Fruit fly (Drosophila melanogaster) whole organism, embryonic: ENCODE data around the gene SmE.

Experiments used
- Asciz ChIP-seq: fragments of 200-800 bp; sonication (Bioruptor generic); optimal IDR thresholded peaks from 2 replicates; lab custom pipeline; 2017; ENCODE audit warnings: missing biosample characterization, mild to moderate bottlenecking, missing genetic modification characterization, missing genetic modification reagents
- CG10267 ChIP-seq: fragments of 200-800 bp; sonication (Bioruptor generic); optimal IDR thresholded peaks from 2 replicates; lab custom pipeline; 2018; ENCODE audit warnings: missing biosample characterization, mild to moderate bottlenecking, missing genetic modification characterization, moderate library complexity
- CG11504 ChIP-seq: fragments of 200-800 bp; sonication (Bioruptor generic); optimal IDR thresholded peaks from 3 replicates; lab custom pipeline; 2019; ENCODE audit warnings: missing biosample characterization, mild to moderate bottlenecking, missing genetic modification characterization, moderate library complexity
- CG13287 ChIP-seq: fragments of 200-800 bp; sonication (Bioruptor generic); IDR thresholded peaks from 2 replicates; pipeline ENCODE4 v1.3.6; 2022; ENCODE audit warnings: missing biosample characterization, missing genetic modification characterization; ENCODE audit not compliant: partially characterized antibody
- CG18599 ChIP-seq: fragments of 200-800 bp; sonication (Bioruptor generic); optimal IDR thresholded peaks from 3 replicates; lab custom pipeline; 2017; ENCODE audit warnings: missing biosample characterization, missing genetic modification characterization, mild to moderate bottlenecking, moderate library complexity, missing genetic modification reagents
- CG32532 ChIP-seq: fragments of 200-800 bp; sonication (Bioruptor generic); IDR thresholded peaks from 2 replicates; pipeline ENCODE4 v1.3.6; 2022; ENCODE audit warnings: missing biosample characterization, missing genetic modification characterization
- CG4424 ChIP-seq: fragments of 200-800 bp; sonication (Bioruptor generic); optimal IDR thresholded peaks from 3 replicates; lab custom pipeline; 2016; ENCODE audit warnings: missing biosample characterization, missing genetic modification characterization
- CG4820 ChIP-seq: fragments of 200-800 bp; sonication (Bioruptor generic); optimal IDR thresholded peaks from 3 replicates; lab custom pipeline; 2016; ENCODE audit warnings: missing biosample characterization, missing genetic modification characterization
- Drgx ChIP-seq: fragments of 200-800 bp; sonication (Bioruptor generic); IDR thresholded peaks from 2 replicates; pipeline ENCODE4 v1.3.6; 2022; ENCODE audit warnings: missing biosample characterization, missing genetic modification characterization
- Lpt ChIP-seq: fragments of >200 bp; optimal IDR thresholded peaks from 2 replicates; lab custom pipeline; 2018; ENCODE audit warnings: missing biosample characterization, missing genetic modification characterization
- Med ChIP-seq: fragments of 200-800 bp; sonication (Bioruptor generic); peaks from one replicate; lab custom pipeline; 2016; ENCODE audit warnings: missing biosample characterization, missing genetic modification characterization, mild to moderate bottlenecking, inconsistent platforms, moderate library complexity
- Meics ChIP-seq: fragments of 200-800 bp; sonication (Bioruptor generic); optimal IDR thresholded peaks from 2 replicates; lab custom pipeline; 2017; ENCODE audit warnings: missing biosample characterization, mild to moderate bottlenecking, missing genetic modification characterization
- Rx ChIP-seq: fragments of 200-800 bp; sonication (Bioruptor generic); IDR thresholded peaks from 2 replicates; pipeline ENCODE4 v1.3.6; 2022; ENCODE audit warnings: missing biosample characterization, missing genetic modification characterization
- Sox102F ChIP-seq: fragments of 200-800 bp; sonication (Bioruptor generic); optimal IDR thresholded peaks from 2 replicates; lab custom pipeline; 2018; ENCODE audit warnings: missing biosample characterization, mild to moderate bottlenecking, missing genetic modification characterization, moderate library complexity
- Spps ChIP-seq: fragments of 200-800 bp; sonication (Bioruptor generic); optimal IDR thresholded peaks from 2 replicates; lab custom pipeline; 2018; ENCODE audit warnings: missing biosample characterization, mild to moderate bottlenecking, missing genetic modification characterization
- Sry-δ ChIP-seq: fragments of 200-800 bp; sonication (Bioruptor generic); optimal IDR thresholded peaks from 2 replicates; lab custom pipeline; 2016; ENCODE audit warnings: missing biosample characterization, missing genetic modification characterization
- ase ChIP-seq: fragments of 200-800 bp; sonication (Bioruptor generic); IDR thresholded peaks from 3 replicates; pipeline ENCODE4 v1.3.6; 2022; ENCODE audit warnings: missing biosample characterization, missing genetic modification characterization
- bsh ChIP-seq, 2 experiments: fragments of 200-800 bp; sonication (Bioruptor generic); optimal IDR thresholded peaks; 2 replicates each; lab custom pipeline; 2017 to 2018; ENCODE audit warnings: mild to moderate bottlenecking in 2 of 2, missing biosample characterization in 2 of 2, missing genetic modification characterization in 2 of 2, moderate library complexity in 1 of 2
- ci ChIP-seq: fragments of 200-800 bp; sonication (Bioruptor generic); IDR thresholded peaks from 3 replicates; pipeline ENCODE4 v1.3.6; 2022; ENCODE audit warnings: missing biosample characterization, missing genetic modification characterization
- corto ChIP-seq: fragments of 200-800 bp; sonication (Bioruptor generic); optimal IDR thresholded peaks from 2 replicates; lab custom pipeline; 2016; ENCODE audit warnings: missing biosample characterization, mild to moderate bottlenecking, missing genetic modification characterization, moderate library complexity
- dmrt99B ChIP-seq: fragments of 200-800 bp; sonication (Bioruptor generic); optimal IDR thresholded peaks from 2 replicates; lab custom pipeline; 2018; ENCODE audit warnings: missing biosample characterization, mild to moderate bottlenecking, missing genetic modification characterization, moderate library complexity
- fd96Cb ChIP-seq: fragments of 200-800 bp; sonication (Bioruptor generic); optimal IDR thresholded peaks from 2 replicates; lab custom pipeline; 2018; ENCODE audit warnings: missing biosample characterization, mild to moderate bottlenecking, missing genetic modification characterization, moderate library complexity
- gem ChIP-seq: fragments of 200-800 bp; sonication (Bioruptor generic); optimal IDR thresholded peaks from 2 replicates; lab custom pipeline; 2019; ENCODE audit warnings: missing biosample characterization, mild to moderate bottlenecking, missing genetic modification characterization, moderate library complexity
- lab ChIP-seq: fragments of 200-800 bp; sonication (Bioruptor generic); optimal IDR thresholded peaks from 3 replicates; lab custom pipeline; 2017; ENCODE audit warnings: missing biosample characterization, missing genetic modification characterization, mild to moderate bottlenecking, moderate library complexity, missing genetic modification reagents
- lbe ChIP-seq: fragments of 200-800 bp; sonication (Bioruptor generic); optimal IDR thresholded peaks from 2 replicates; lab custom pipeline; 2016; ENCODE audit warnings: missing biosample characterization, mild to moderate bottlenecking, missing genetic modification characterization
- nom ChIP-seq: fragments of 200-800 bp; sonication (Bioruptor generic); optimal IDR thresholded peaks from 2 replicates; lab custom pipeline; 2017; ENCODE audit warnings: missing biosample characterization, missing genetic modification characterization, mild to moderate bottlenecking, moderate library complexity, missing genetic modification reagents
- otp ChIP-seq: fragments of 200-800 bp; sonication (Bioruptor generic); IDR thresholded peaks from 3 replicates; pipeline ENCODE4, ENCODE4 v1.3.6; 2022; ENCODE audit warnings: missing biosample characterization, missing genetic modification characterization
- prd ChIP-seq, 3 experiments: fragments of >200 bp in 2 of 3; fragments of 200-800 bp in 1 of 3; sonication (Bioruptor generic) in 1 of 3; optimal IDR thresholded peaks in 2 of 3; IDR thresholded peaks in 1 of 3; 2 replicates in 2 of 3; 3 replicates in 1 of 3; pipeline versions ENCODE4 v1.3.6 to Lab custom; 2017 to 2022; ENCODE audit warnings: missing biosample characterization in 1 of 3, missing genetic modification characterization in 1 of 3
- sens ChIP-seq: fragments of 200-800 bp; sonication (Bioruptor generic); peaks from one replicate; lab custom pipeline; 2016; ENCODE audit warnings: missing biosample characterization, missing genetic modification characterization
- slou ChIP-seq: fragments of 200-800 bp; sonication (Bioruptor generic); optimal IDR thresholded peaks from 3 replicates; lab custom pipeline; 2016; ENCODE audit warnings: missing biosample characterization, missing genetic modification characterization
- sqz ChIP-seq: fragments of 200-800 bp; sonication (Bioruptor generic); optimal IDR thresholded peaks from 3 replicates; lab custom pipeline; 2018; ENCODE audit warnings: missing biosample characterization, mild to moderate bottlenecking, missing genetic modification characterization
- usp ChIP-seq: fragments of >200 bp; optimal IDR thresholded peaks from 2 replicates; lab custom pipeline; 2017; ENCODE audit warnings: missing biosample characterization, missing genetic modification characterization

The SmE gene

dm6 chr2L:7911209-7911859 lies 26.1 kb upstream of the SmE start:
- TF ChIP-seq Lpt (GFP tag; lab: Kevin White, UChicago) = no peak
- no peak for TF ChIP-seq CG32532 (GFP tag; lab: Robert Waterston, UW)
- TF ChIP-seq slou = no peak
- no peak for TF ChIP-seq CG10267 (tag; lab: Kevin White, UChicago)
- TF ChIP-seq Med = peak; percentile 31
- TF ChIP-seq Spps = no peak
- TF ChIP-seq CG4424 = no peak

- peak in 1 of 2 experiments; percentile 48 for TF ChIP-seq bsh (GFP tag; optimal IDR thresholded peaks at IDR 0.05; lab: Kevin White, UChicago)
- no peak for TF ChIP-seq CG18599 (GFP tag; lab: Kevin White, UChicago)
- peak; percentile 76 for TF ChIP-seq nom (GFP tag; lab: Kevin White, UChicago)
- no peak for TF ChIP-seq CG13287 (GFP tag; lab: Robert Waterston, UW)
- TF ChIP-seq, all 482 proteins: peak for 2
Observed at dm6 chr2L:7909854-7910253, 24.6 kb upstream of the SmE start.

dm6 chr2L:7909327-7909804 lies 24.1 kb upstream of the SmE start:
- peak; percentile 53 for TF ChIP-seq lbe (GFP tag; lab: Kevin White, UChicago)
- TF ChIP-seq CG4820 (GFP tag; lab: Kevin White, UChicago) = no peak
- TF ChIP-seq corto (GFP tag; lab: Kevin White, UChicago) = peak; percentile 61
- no peak for TF ChIP-seq Meics (GFP tag; lab: Kevin White, UChicago)
- peak; percentile 59 for TF ChIP-seq nom (GFP tag; lab: Kevin White, UChicago)

dm6 chr2L:7901833-7902232 lies 16.6 kb upstream of the SmE start:
- TF ChIP-seq CG11504 (tag; lab: Kevin White, UChicago) (peak; percentile 87), usp (GFP tag; lab: Kevin White, UChicago) (no peak)
- TF ChIP-seq, all 482 proteins: peak for 1

- TF ChIP-seq sqz (no peak), Asciz (GFP tag; lab: Kevin White, UChicago) (no peak), nom (GFP tag; lab: Kevin White, UChicago) (peak; percentile 94), Rx (GFP tag; lab: Robert Waterston, UW) (0 out of 2 replicates have a peak, but pooled peaks have one; percentile 5), Sry-δ (no peak), CG11504 (tag; lab: Kevin White, UChicago) (peak; percentile 29), Sox102F (GFP tag; lab: Kevin White, UChicago) (peak; percentile 30), dmrt99B (tag; lab: Kevin White, UChicago) (peak; percentile 48), bsh (GFP tag; optimal IDR thresholded peaks at IDR 0.05; lab: Kevin White, UChicago) (peak in 1 of 2 experiments; percentile 93), Drgx (peak; percentile 88), lab (GFP tag; lab: Kevin White, UChicago) (no peak), gem (tag; lab: Kevin White, UChicago) (peak; percentile 13), otp (no peak), fd96Cb (tag; lab: Kevin White, UChicago) (peak; percentile 44), ci (0 out of 3 replicates have a peak, but pooled peaks have one; percentile 23), sens (GFP tag; lab: Kevin White, UChicago) (peak; percentile 70), prd (optimal IDR thresholded peaks at IDR 0.05; lab: Kevin White, UChicago) (no peak), prd (GFP tag; IDR thresholded peaks at IDR 0.05; lab: Robert Waterston, UW) (peak; percentile 12; the same call in 1 of the 3 replicates), lbe (GFP tag; lab: Kevin White, UChicago) (peak; percentile 63), ase (GFP tag; lab: Robert Waterston, UW) (0 out of 3 replicates have a peak, but pooled peaks have one; percentile 30)
Observed at dm6 chr2L:7899949-7900348, 14.7 kb upstream of the SmE start.
